Worm (Caenorhabditis elegans) whole organism, mixed stage, embryonic: ENCODE data around the gene nhr-1.

ENCODE experiments used
- M03D4.4 ChIP-seq: sonication (generic microtip); optimal IDR thresholded peaks from 2 replicates; lab custom pipeline; 2017; ENCODE audit warnings: mild to moderate bottlenecking, missing genetic modification characterization, missing compliant biosample characterization
- bed-3 ChIP-seq: fragments of 200-800 bp; sonication (Bioruptor generic); optimal IDR thresholded peaks from 3 replicates; lab custom pipeline; 2018; ENCODE audit warnings: mild to moderate bottlenecking, missing genetic modification characterization, moderate library complexity, missing compliant biosample characterization
- ceh-39 ChIP-seq: fragments of 150-350 bp; optimal IDR thresholded peaks from 2 replicates; lab custom pipeline; 2014; ENCODE audit warnings: missing biosample characterization, missing genetic modification characterization
- ceh-43 ChIP-seq: fragments of 200-800 bp; sonication (Bioruptor generic); optimal IDR thresholded peaks from 2 replicates; lab custom pipeline; 2018; ENCODE audit warnings: mild to moderate bottlenecking, missing genetic modification characterization, moderate library complexity, missing compliant biosample characterization
- ceh-83 ChIP-seq: fragments of 200-800 bp; sonication (Bioruptor generic); optimal IDR thresholded peaks from 2 replicates; lab custom pipeline; 2018; ENCODE audit warnings: mild to moderate bottlenecking, missing genetic modification characterization, missing compliant biosample characterization
- ces-1 ChIP-seq: fragments of 150-350 bp; optimal IDR thresholded peaks from 2 replicates; lab custom pipeline; 2014; ENCODE audit warnings: missing biosample characterization, missing genetic modification reagents, missing genetic modification characterization
- cnd-1 ChIP-seq: fragments of 200-800 bp; sonication (Bioruptor generic); optimal IDR thresholded peaks from 2 replicates; lab custom pipeline; 2018; ENCODE audit warnings: mild to moderate bottlenecking, missing genetic modification characterization, missing compliant biosample characterization
- drap-1 ChIP-seq: fragments of 200-800 bp; sonication (Bioruptor generic); optimal IDR thresholded peaks from 3 replicates; lab custom pipeline; 2018; ENCODE audit warnings: mild to moderate bottlenecking, missing genetic modification characterization, missing compliant biosample characterization
- elt-1 ChIP-seq: sonication (generic microtip); optimal IDR thresholded peaks from 2 replicates; lab custom pipeline; 2017; ENCODE audit warnings: missing genetic modification characterization, mild to moderate bottlenecking, missing compliant biosample characterization, antibody characterized with exemption, moderate library complexity, borderline replicate concordance; ENCODE audit not compliant: insufficient read depth
- elt-3 ChIP-seq: fragments of 150-350 bp; optimal IDR thresholded peaks from 2 replicates; lab custom pipeline; 2014; ENCODE audit warnings: missing biosample characterization, missing genetic modification characterization
- ham-2 ChIP-seq: fragments of 200-800 bp; sonication (Bioruptor generic); optimal IDR thresholded peaks from 2 replicates; lab custom pipeline; 2018; ENCODE audit warnings: mild to moderate bottlenecking, missing genetic modification characterization, missing compliant biosample characterization
- hlh-1 ChIP-seq: fragments of 150-350 bp; optimal IDR thresholded peaks from 2 replicates; lab custom pipeline; 2014; ENCODE audit warnings: missing biosample characterization, missing genetic modification reagents, missing genetic modification characterization
- lin-13 ChIP-seq: fragments of 150-350 bp; optimal IDR thresholded peaks from 2 replicates; lab custom pipeline; 2014; ENCODE audit warnings: missing biosample characterization, missing genetic modification characterization
- lin-32 ChIP-seq: fragments of 200-800 bp; sonication (Bioruptor generic); optimal IDR thresholded peaks from 2 replicates; lab custom pipeline; 2018; ENCODE audit warnings: mild to moderate bottlenecking, missing genetic modification characterization, missing compliant biosample characterization
- lsy-2 ChIP-seq: fragments of 150-350 bp; optimal IDR thresholded peaks from 2 replicates; lab custom pipeline; 2014; ENCODE audit warnings: missing biosample characterization, missing genetic modification characterization
- mep-1 ChIP-seq: fragments of 150-350 bp; optimal IDR thresholded peaks from 2 replicates; lab custom pipeline; 2017; ENCODE audit warnings: missing biosample characterization, missing genetic modification reagents, missing genetic modification characterization, inconsistent platforms
- mls-2 ChIP-seq: sonication (generic microtip); optimal IDR thresholded peaks from 2 replicates; lab custom pipeline; 2016; ENCODE audit warnings: mild to moderate bottlenecking, missing genetic modification characterization, moderate library complexity, missing compliant biosample characterization
- nhr-12 ChIP-seq: fragments of 150-350 bp; optimal IDR thresholded peaks from 2 replicates; lab custom pipeline; 2014; ENCODE audit warnings: missing biosample characterization, missing genetic modification characterization
- nhr-2 ChIP-seq: fragments of 150-350 bp; optimal IDR thresholded peaks from 2 replicates; lab custom pipeline; 2014; ENCODE audit warnings: missing biosample characterization, missing genetic modification characterization
- nhr-237 ChIP-seq: fragments of 150-350 bp; optimal IDR thresholded peaks from 2 replicates; lab custom pipeline; 2014; ENCODE audit warnings: missing biosample characterization, missing genetic modification characterization
- nhr-28 ChIP-seq: fragments of 150-350 bp; optimal IDR thresholded peaks from 2 replicates; lab custom pipeline; 2014; ENCODE audit warnings: missing biosample characterization, missing genetic modification characterization
- nhr-76 ChIP-seq: sonication (generic microtip); optimal IDR thresholded peaks from 2 replicates; lab custom pipeline; 2017; ENCODE audit warnings: missing biosample characterization, missing genetic modification characterization
- pha-4 ChIP-seq: fragments of 150-350 bp; optimal IDR thresholded peaks from 2 replicates; lab custom pipeline; 2018; ENCODE audit warnings: missing biosample characterization, missing genetic modification reagents, missing genetic modification characterization
- sem-2 ChIP-seq: fragments of 200-800 bp; sonication (Bioruptor generic); optimal IDR thresholded peaks from 2 replicates; lab custom pipeline; 2018; ENCODE audit warnings: mild to moderate bottlenecking, missing genetic modification characterization, missing compliant biosample characterization
- snpc-4 ChIP-seq: fragments of 150-350 bp; optimal IDR thresholded peaks from 2 replicates; lab custom pipeline; 2014; ENCODE audit warnings: missing biosample characterization, missing genetic modification characterization
- sptf-1 ChIP-seq: sonication (generic microtip); optimal IDR thresholded peaks from 2 replicates; lab custom pipeline; 2017; ENCODE audit warnings: mild to moderate bottlenecking, missing genetic modification characterization, moderate library complexity, missing compliant biosample characterization
- tbx-8 ChIP-seq: fragments of 200-800 bp; sonication (Bioruptor generic); optimal IDR thresholded peaks from 2 replicates; lab custom pipeline; 2018; ENCODE audit warnings: mild to moderate bottlenecking, missing genetic modification characterization, moderate library complexity, missing compliant biosample characterization
- unc-120 ChIP-seq: sonication (generic microtip); optimal IDR thresholded peaks from 2 replicates; lab custom pipeline; 2017; ENCODE audit warnings: missing genetic modification characterization, missing compliant biosample characterization; ENCODE audit not compliant: poor library complexity, severe bottlenecking
- unc-39 ChIP-seq: fragments of 150-350 bp; optimal IDR thresholded peaks from 2 replicates; lab custom pipeline; 2014; ENCODE audit warnings: missing biosample characterization, missing genetic modification characterization
- unc-62 ChIP-seq: fragments of 150-350 bp; optimal IDR thresholded peaks from 2 replicates; lab custom pipeline; 2014; ENCODE audit warnings: missing biosample characterization, missing genetic modification reagents, missing genetic modification characterization
- zip-8 ChIP-seq: fragments of 150-350 bp; optimal IDR thresholded peaks from 2 replicates; lab custom pipeline; 2014; ENCODE audit warnings: missing biosample characterization, missing genetic modification characterization
- ztf-11 ChIP-seq: fragments of 150-350 bp; optimal IDR thresholded peaks from 2 replicates; lab custom pipeline; 2014; ENCODE audit warnings: missing biosample characterization, missing genetic modification characterization

The nhr-1 gene

DNA sequence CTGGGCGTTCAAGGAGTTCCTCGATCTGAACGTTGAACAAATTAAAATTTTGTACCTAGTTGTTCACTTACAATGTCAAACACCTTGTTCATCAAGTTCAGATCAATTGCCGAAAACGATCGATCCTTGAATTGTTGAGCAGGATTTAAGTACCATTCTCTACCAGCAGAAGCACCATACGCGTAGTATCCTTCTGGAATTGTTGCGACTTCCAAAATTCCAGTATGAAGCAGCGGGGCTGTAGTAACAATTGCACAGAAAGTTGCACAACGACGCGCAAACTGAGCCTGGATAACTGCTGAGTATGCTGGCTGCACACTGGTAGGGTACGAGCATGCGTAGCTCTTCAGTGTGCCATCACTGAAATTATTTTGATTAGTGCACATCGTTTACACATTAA, 45.4 kb upstream of the nhr-1 start:
- TF ChIP-seq cnd-1 (tag; lab: Kevin White, UChicago) (no peak), hlh-1 (tag; lab: Kevin White, UChicago) (no peak), drap-1 (no peak), elt-1 (no peak)

DNA sequence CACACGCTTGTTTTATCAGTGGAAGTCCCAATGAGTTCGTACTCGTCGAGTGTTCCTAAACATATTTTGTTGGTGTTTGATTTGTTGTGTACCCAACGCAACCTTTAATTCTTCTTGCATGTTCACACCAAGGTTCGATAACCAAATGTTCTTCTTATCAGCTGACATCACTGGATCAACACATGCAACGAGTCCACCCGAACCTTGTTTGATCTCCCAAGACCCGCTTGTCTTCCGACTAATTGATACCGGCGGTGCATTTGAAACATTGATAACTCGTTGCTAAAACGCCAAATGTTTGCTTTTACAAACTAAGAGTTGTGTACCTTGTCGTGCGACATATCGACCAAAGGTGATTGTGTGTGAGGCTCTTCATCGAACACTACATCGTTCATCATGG, 42.2 kb upstream of the nhr-1 start:
- no peak for TF ChIP-seq nhr-2

DNA sequence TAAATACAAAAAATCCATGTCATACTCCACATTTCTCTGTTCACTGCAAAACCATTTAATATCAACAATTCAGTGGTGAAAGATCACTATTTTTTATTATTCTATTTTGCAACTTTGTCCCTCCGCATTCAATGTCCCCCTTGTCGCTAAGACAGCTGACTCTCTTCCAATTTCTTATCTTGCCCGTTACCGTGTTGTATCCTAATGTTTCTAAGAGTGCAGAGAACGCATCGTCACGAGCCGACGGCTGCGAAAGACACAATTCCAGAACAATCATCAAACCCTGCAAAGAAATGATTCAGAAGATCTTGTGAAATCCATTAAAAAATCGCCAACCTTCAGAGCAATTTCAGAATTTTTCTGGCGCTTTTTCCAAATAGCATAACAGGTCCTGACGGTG, 40.9 kb upstream of the nhr-1 start:
- TF ChIP-seq drap-1 (no peak), hlh-1 (tag; lab: Kevin White, UChicago) (peak; percentile 76)
- TF ChIP-seq, all 35 proteins: peak for 1

- no peak for TF ChIP-seq nhr-12 (tag; lab: Kevin White, UChicago)
- no peak for TF ChIP-seq lsy-2 (tag; lab: Kevin White, UChicago)
- no peak for TF ChIP-seq hlh-1 (tag; lab: Kevin White, UChicago)
- TF ChIP-seq snpc-4 (tag; lab: Kevin White, UChicago), result no peak
- TF ChIP-seq nhr-28 (tag; lab: Kevin White, UChicago), result no peak
- no peak for TF ChIP-seq ceh-83 (GFP tag; lab: Kevin White, UChicago)
- TF ChIP-seq sptf-1 (tag; lab: Kevin White, UChicago), result no peak
- no peak for TF ChIP-seq ztf-11 (tag; lab: Kevin White, UChicago)
- TF ChIP-seq unc-39 (tag; lab: Kevin White, UChicago), result no peak
Observed at ce11 chrX:17474521-17475170, 39.2 kb upstream of the nhr-1 start, which contains the start of gene tps-1. Gene tps-1, minus strand, starts transcription at chrX:17474534.

ce11 chrX:17475974-17476373, 37.9 kb upstream of the nhr-1 start:
- TF ChIP-seq ham-2 (GFP tag; lab: Kevin White, UChicago) (no peak), cnd-1 (tag; lab: Kevin White, UChicago) (no peak), nhr-2 (no peak), pha-4 (tag; lab: Kevin White, UChicago) (no peak), tbx-8 (GFP tag; lab: Kevin White, UChicago) (no peak), ces-1 (GFP tag; lab: Kevin White, UChicago) (no peak), sem-2 (no peak)

DNA sequence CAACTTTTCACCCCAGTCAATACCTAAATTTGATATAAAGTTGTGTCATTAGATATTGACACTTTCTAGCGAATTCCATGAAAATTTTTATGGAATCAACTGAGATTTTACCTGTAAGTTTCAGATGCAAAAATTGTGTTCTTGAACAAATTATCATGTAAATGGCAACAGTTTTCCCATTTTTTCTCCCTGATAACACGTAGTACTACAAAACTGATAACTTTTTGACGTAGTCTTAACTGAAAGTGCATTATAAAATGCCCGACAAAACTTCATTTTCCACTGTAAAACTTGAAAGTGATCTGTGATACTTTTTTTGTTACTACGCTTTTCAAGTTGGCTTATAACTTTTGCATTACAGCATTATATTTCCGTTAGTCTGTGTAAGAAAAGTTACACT, 35.2 kb upstream of the nhr-1 start:
- TF ChIP-seq ceh-83 (GFP tag; lab: Kevin White, UChicago), result no peak
- no peak for TF ChIP-seq elt-3 (tag; lab: Kevin White, UChicago)
- TF ChIP-seq ceh-43 (GFP tag; lab: Kevin White, UChicago), result no peak
- TF ChIP-seq nhr-237 (tag; lab: Kevin White, UChicago), result no peak
- TF ChIP-seq nhr-28 (tag; lab: Kevin White, UChicago), result no peak
- no peak for TF ChIP-seq unc-120 (tag; lab: Kevin White, UChicago)
- no peak for TF ChIP-seq sem-2
- no peak for TF ChIP-seq lin-32 (GFP tag; lab: Kevin White, UChicago)
- TF ChIP-seq ces-1 (GFP tag; lab: Kevin White, UChicago), result no peak
- no peak for TF ChIP-seq unc-39 (tag; lab: Kevin White, UChicago)

DNA sequence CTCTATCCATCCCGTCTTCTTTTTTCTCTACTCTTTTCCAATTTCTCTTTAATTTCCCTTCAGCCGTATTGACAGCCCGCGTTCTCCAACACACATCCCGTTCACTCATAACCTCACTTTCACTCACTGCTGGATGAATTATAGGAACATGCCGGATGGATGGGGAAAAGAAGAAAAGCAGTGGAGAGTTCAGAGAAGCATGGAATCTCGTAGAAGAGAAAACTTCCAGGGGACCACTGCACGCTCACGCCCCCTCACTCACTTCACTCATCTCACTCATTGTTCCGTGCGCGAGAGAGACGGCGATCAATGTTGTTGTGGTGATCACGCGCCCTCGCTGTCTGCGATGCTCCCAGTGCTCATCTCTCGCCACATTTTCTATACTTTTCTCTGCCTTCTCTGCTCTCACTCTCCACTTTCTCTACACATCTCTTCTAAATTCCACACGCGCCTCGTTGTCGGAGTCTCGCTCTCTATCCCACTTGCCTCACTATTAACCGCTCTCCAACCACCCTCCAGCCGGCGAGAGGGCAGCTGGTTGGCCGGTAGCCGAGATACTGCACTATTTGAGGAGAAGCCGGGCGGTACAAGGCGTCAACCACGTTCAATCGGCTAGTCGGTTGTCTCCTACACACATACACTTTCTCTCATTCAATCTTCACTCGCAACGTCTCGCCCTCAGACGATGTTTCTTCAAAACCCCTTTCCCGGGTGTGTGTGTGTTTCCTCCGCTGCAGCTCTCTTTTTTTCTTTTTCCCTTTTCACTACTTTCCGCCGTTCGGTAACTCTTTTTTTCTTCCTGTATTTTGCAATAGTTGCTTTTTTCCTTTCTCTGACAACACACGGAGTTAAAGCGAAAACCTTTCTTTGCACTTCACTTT, 33.9 kb upstream of the nhr-1 start:
- TF ChIP-seq elt-3 (tag; lab: Kevin White, UChicago) (no peak), nhr-237 (tag; lab: Kevin White, UChicago) (peak; percentile 70), pha-4 (tag; lab: Kevin White, UChicago) (peak; percentile 52), unc-62 (GFP tag; lab: Kevin White, UChicago) (peak; percentile 94), drap-1 (peak; percentile 73), lin-32 (GFP tag; lab: Kevin White, UChicago) (peak; percentile 66), unc-39 (tag; lab: Kevin White, UChicago) (peak; percentile 60), elt-1 (no peak), nhr-76 (tag; lab: Kevin White, UChicago) (no peak), lin-13 (tag; lab: Kevin White, UChicago) (no peak), sem-2 (no peak), tbx-8 (GFP tag; lab: Kevin White, UChicago) (no peak), nhr-2 (peak; percentile 10), mep-1 (tag; lab: Kevin White, UChicago) (peak; percentile 27), bed-3 (GFP tag; lab: Kevin White, UChicago) (no peak), zip-8 (tag; lab: Kevin White, UChicago) (no peak), unc-120 (tag; lab: Kevin White, UChicago) (peak; percentile 92), ces-1 (GFP tag; lab: Kevin White, UChicago) (peak; percentile 90), ztf-11 (tag; lab: Kevin White, UChicago) (peak; percentile 61), mls-2 (tag; lab: Kevin White, UChicago) (peak; percentile 94), ceh-39 (tag; lab: Kevin White, UChicago) (no peak), snpc-4 (tag; lab: Kevin White, UChicago) (no peak), ham-2 (GFP tag; lab: Kevin White, UChicago) (peak; percentile 99), M03D4.4 (tag; lab: Kevin White, UChicago) (no peak), hlh-1 (tag; lab: Kevin White, UChicago) (peak; percentile 67)
